Fruit fly (Drosophila melanogaster): ENCODE measurements around the gene CtsL3.

CtsL3 gene

dm6 chr3R:5998235-5998666 lies 28.8 kb downstream of the CtsL3 start:
- TF ChIP-seq ttk (optimal IDR thresholded peaks at IDR 0.05) (no peak), Sin3A (optimal IDR thresholded peaks at IDR 0.05) (no peak), psq (optimal IDR thresholded peaks at IDR 0.05) (no peak), h (optimal IDR thresholded peaks at IDR 0.05) (no peak), insv (optimal IDR thresholded peaks at IDR 0.05) (no peak), Myc (optimal IDR thresholded peaks at IDR 0.05) (no peak)

- TF ChIP-seq psq (optimal IDR thresholded peaks at IDR 0.05), result no peak
- TF ChIP-seq insv (optimal IDR thresholded peaks at IDR 0.05), result no peak
- TF ChIP-seq Myc (optimal IDR thresholded peaks at IDR 0.05), result no peak
- no peak for TF ChIP-seq h (optimal IDR thresholded peaks at IDR 0.05)
- TF ChIP-seq Sin3A (optimal IDR thresholded peaks at IDR 0.05), result no peak
- TF ChIP-seq ttk (optimal IDR thresholded peaks at IDR 0.05), result no peak
Measured at dm6 chr3R:5997822-5998221, 29.2 kb downstream of the CtsL3 start.

- TF ChIP-seq h (optimal IDR thresholded peaks at IDR 0.05) (no peak), Myc (optimal IDR thresholded peaks at IDR 0.05) (no peak), Sin3A (optimal IDR thresholded peaks at IDR 0.05) (no peak), psq (optimal IDR thresholded peaks at IDR 0.05) (no peak), ttk (optimal IDR thresholded peaks at IDR 0.05) (no peak), insv (optimal IDR thresholded peaks at IDR 0.05) (no peak)
Measured at dm6 chr3R:5995381-5995780, 31.7 kb downstream of the CtsL3 start.

dm6 chr3R:5993857-5994256 lies 33.2 kb downstream of the CtsL3 start:
- TF ChIP-seq insv (optimal IDR thresholded peaks at IDR 0.05) (no peak), Sin3A (optimal IDR thresholded peaks at IDR 0.05) (no peak), h (optimal IDR thresholded peaks at IDR 0.05) (no peak)

- TF ChIP-seq Myc (optimal IDR thresholded peaks at IDR 0.05), result no peak
- TF ChIP-seq insv (optimal IDR thresholded peaks at IDR 0.05), result no peak
- no peak for TF ChIP-seq Sin3A (optimal IDR thresholded peaks at IDR 0.05)
- no peak for TF ChIP-seq psq (optimal IDR thresholded peaks at IDR 0.05)
- no peak for TF ChIP-seq h (optimal IDR thresholded peaks at IDR 0.05)
- no peak for TF ChIP-seq ttk (optimal IDR thresholded peaks at IDR 0.05)
Measured at dm6 chr3R:5976717-5977116, 50.3 kb downstream of the CtsL3 start, which contains the start of gene Obp83b. TSS of gene Obp83b (minus strand) at chr3R:5976817.
